Fruit fly (Drosophila melanogaster): ENCODE results near the gene dpr20.

- TF ChIP-seq CG13204 (GFP tag; optimal IDR thresholded peaks at IDR 0.05) (no peak), gl (tag; optimal IDR thresholded peaks at IDR 0.05) (no peak), EcR (GFP tag; optimal IDR thresholded peaks at IDR 0.05) (no peak), CG10348 (GFP tag; IDR thresholded peaks at IDR 0.05) (no peak), CG17806 (tag; optimal IDR thresholded peaks at IDR 0.05) (no peak), CG34367 (tag; optimal IDR thresholded peaks at IDR 0.05) (no peak), Snoo (tag; optimal IDR thresholded peaks at IDR 0.05) (peak; percentile 1), CG14655 (GFP tag; optimal IDR thresholded peaks at IDR 0.05) (no peak), Pif1B (GFP tag; optimal IDR thresholded peaks at IDR 0.05) (no peak), CG15710 (tag; optimal IDR thresholded peaks at IDR 0.05) (peak; percentile 16), CG9948 (tag; optimal IDR thresholded peaks at IDR 0.05) (no peak), Pif1A (GFP tag; optimal IDR thresholded peaks at IDR 0.05) (no peak)
These were observed 48.1 kb upstream of the dpr20 start for dm6 chr3L:904991-905745.

Measured in whole organism, pupa.